Worm (Caenorhabditis elegans) whole organism, midembryonic: ENCODE results near the gene ugt-29.

Experiments used
- T22C8.4 ChIP-seq: fragments of 200-800 bp; sonication (Bioruptor generic); IDR thresholded peaks from 2 replicates; pipeline ENCODE4 v1.3.6; 2022; ENCODE audit warnings: missing genetic modification characterization, missing compliant biosample characterization
- cog-1 ChIP-seq: sonication (generic microtip); optimal IDR thresholded peaks from 2 replicates; lab custom pipeline; 2016; ENCODE audit warnings: missing genetic modification characterization, missing compliant biosample characterization
- flt-1 ChIP-seq: fragments of 200-800 bp; sonication (Bioruptor generic); IDR thresholded peaks from 2 replicates; pipeline ENCODE4 v1.3.6; 2022; ENCODE audit warnings: missing genetic modification characterization, missing compliant biosample characterization
- klf-2 ChIP-seq: fragments of 200-800 bp; sonication (Bioruptor generic); conservative IDR thresholded peaks from 2 replicates; pipeline ENCODE4 v1.3.6; 2022; ENCODE audit warnings: missing genetic modification reagents, missing genetic modification characterization, missing compliant biosample characterization
- med-1 ChIP-seq: sonication (generic microtip); optimal IDR thresholded peaks from 2 replicates; lab custom pipeline; 2017; ENCODE audit warnings: missing genetic modification characterization, mild to moderate bottlenecking, missing compliant biosample characterization, antibody characterized with exemption, missing genetic modification reagents; ENCODE audit not compliant: insufficient read depth
- ref-1 ChIP-seq: fragments of 200-800 bp; sonication (Bioruptor generic); conservative IDR thresholded peaks from 2 replicates; pipeline ENCODE4 v1.3.6; 2022; ENCODE audit warnings: missing genetic modification reagents, missing genetic modification characterization, missing compliant biosample characterization
- tab-1 ChIP-seq: fragments of 200-800 bp; sonication (Bioruptor generic); IDR thresholded peaks from 2 replicates; pipeline ENCODE4 v1.3.6; 2022; ENCODE audit warnings: missing genetic modification characterization, missing compliant biosample characterization
- ztf-23 ChIP-seq: fragments of 200-800 bp; sonication (Bioruptor generic); IDR thresholded peaks from 2 replicates; pipeline ENCODE4 v1.3.6; 2022; ENCODE audit warnings: missing genetic modification reagents, missing genetic modification characterization, missing compliant biosample characterization
- ztf-29 ChIP-seq: fragments of 200-800 bp; sonication (Bioruptor generic); IDR thresholded peaks from 2 replicates; pipeline ENCODE4 v1.3.6; 2022; ENCODE audit warnings: missing genetic modification reagents, missing genetic modification characterization, missing compliant biosample characterization

Gene ugt-29

DNA sequence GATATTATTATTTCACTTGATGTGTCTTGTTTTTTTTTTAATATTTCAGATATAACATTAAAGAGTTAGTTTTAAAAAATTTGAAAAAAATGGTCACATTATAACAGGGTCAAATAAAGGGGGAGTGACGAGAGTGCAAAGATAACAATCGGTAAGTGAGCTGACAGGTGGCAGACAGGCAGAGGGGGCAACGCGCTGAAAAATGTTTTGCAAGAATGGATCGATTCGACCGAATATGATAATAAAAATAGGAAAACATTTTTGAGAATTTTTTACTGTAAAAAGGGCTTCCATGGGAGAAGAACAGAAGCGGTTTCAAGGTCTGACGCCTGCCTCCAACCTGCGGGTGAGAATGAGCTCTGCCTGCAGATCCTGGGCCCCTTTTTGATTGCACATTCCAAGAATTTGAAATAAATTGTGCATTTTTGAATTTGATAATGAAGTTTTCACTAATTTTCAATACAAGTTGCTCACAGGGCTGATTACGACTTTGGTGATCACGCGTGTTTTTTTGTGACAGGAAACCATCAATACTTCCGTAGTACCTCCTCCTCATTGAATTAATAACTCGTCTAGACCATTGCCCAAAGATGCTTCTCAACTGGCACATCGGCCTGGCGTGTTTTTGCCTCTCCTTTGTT is at the start of gene ugt-29, which contains the start of gene srx-5:
Gene ugt-29 (minus strand): TSS at position 101 of the 641 bp plus-strand sequence.
Gene srx-5 (plus strand): TSS at position 591 of the 641 bp plus-strand sequence.
- TF ChIP-seq ref-1 (GFP tag; lab: Robert Waterston, UW): no peak

- TF ChIP-seq ref-1 (GFP tag; lab: Robert Waterston, UW): no peak
- no peak for TF ChIP-seq klf-2 (GFP tag; lab: Robert Waterston, UW)
- TF ChIP-seq cog-1 (tag; lab: Kevin White, UChicago): no peak
- no peak for TF ChIP-seq tab-1 (GFP tag; lab: Robert Waterston, UW)
- no peak for TF ChIP-seq ztf-23 (GFP tag; lab: Robert Waterston, UW)
- TF ChIP-seq flt-1 (GFP tag; lab: Robert Waterston, UW): no peak
- TF ChIP-seq med-1: no peak
- TF ChIP-seq ztf-29 (GFP tag; lab: Robert Waterston, UW): no peak
- no peak for TF ChIP-seq T22C8.4
Observed at ce11 chrV:748044-748443, 48.7 kb upstream of the ugt-29 start, which contains the start of gene sri-4. Gene sri-4, plus strand, starts transcription at chrV:748344.

DNA sequence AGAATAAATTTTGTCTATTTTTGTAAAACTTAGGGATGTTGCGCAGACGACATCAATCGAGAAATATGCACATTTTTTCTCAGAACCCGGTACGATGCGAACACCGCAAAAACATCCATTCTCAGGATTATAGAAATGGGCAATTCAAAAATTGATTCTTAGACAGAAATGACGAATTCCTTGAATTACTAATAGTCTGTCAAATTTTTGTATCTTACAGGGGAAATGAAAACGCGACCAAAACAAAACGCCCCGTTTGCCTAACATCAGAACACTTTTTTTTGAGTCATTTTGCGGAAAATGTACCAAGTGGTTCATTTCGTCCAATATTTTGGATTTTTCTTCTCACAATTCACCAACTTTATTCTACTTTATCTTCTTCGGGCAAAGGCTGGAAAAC is 44.0 kb upstream of the ugt-29 start, which contains the start of gene str-134:
Gene str-134 (plus strand): TSS at position 301 of the 400 bp plus-strand sequence.
- TF ChIP-seq flt-1 (GFP tag; lab: Robert Waterston, UW) (no peak), ztf-29 (GFP tag; lab: Robert Waterston, UW) (no peak), ref-1 (GFP tag; lab: Robert Waterston, UW) (no peak), tab-1 (GFP tag; lab: Robert Waterston, UW) (no peak), med-1 (no peak), cog-1 (tag; lab: Kevin White, UChicago) (no peak), T22C8.4 (no peak), klf-2 (GFP tag; lab: Robert Waterston, UW) (no peak)

ce11 chrV:741820-742219 is 42.4 kb upstream of the ugt-29 start, which contains the start of gene C05E4.7:
Gene C05E4.7, plus strand, starts transcription at chrV:742120.
- TF ChIP-seq med-1 (no peak), T22C8.4 (no peak)

- no peak for TF ChIP-seq klf-2 (GFP tag; lab: Robert Waterston, UW)
Observed at ce11 chrV:738770-739169, 39.4 kb upstream of the ugt-29 start, which contains the start of gene srj-24. Gene srj-24, minus strand, starts transcription at chrV:738870.

ce11 chrV:736171-736570 is 36.8 kb upstream of the ugt-29 start, which contains the start of gene srj-25:
Gene srj-25, minus strand, starts transcription at chrV:736271.
- no peak for TF ChIP-seq tab-1 (GFP tag; lab: Robert Waterston, UW)
- TF ChIP-seq ref-1 (GFP tag; lab: Robert Waterston, UW): no peak
- TF ChIP-seq ztf-29 (GFP tag; lab: Robert Waterston, UW): no peak
- no peak for TF ChIP-seq flt-1 (GFP tag; lab: Robert Waterston, UW)
- no peak for TF ChIP-seq med-1
- TF ChIP-seq klf-2 (GFP tag; lab: Robert Waterston, UW): no peak
- no peak for TF ChIP-seq T22C8.4
- no peak for TF ChIP-seq ztf-23 (GFP tag; lab: Robert Waterston, UW)
- no peak for TF ChIP-seq cog-1 (tag; lab: Kevin White, UChicago)

DNA sequence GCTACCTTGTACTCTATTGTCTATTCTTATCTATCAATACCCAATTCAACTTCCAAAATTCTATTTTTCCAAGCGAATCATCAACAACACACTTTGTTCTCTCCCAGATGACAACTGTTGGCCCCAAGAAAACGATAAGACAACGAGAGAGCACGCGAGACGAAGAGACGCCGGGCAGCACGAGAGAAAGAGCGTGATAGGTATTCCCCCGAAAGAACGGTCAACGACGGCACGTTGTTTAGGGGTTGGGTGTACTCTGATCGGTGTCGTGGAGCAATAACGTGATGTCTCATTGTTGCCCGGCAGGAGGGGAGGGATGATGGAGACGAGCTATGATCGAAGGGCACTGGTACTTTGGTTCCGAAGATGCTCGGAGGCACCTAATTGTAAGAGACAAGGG is 31.9 kb upstream of the ugt-29 start:
- TF ChIP-seq med-1 (no peak), cog-1 (tag; lab: Kevin White, UChicago) (peak; percentile 50), flt-1 (GFP tag; lab: Robert Waterston, UW) (no peak)

- no peak for TF ChIP-seq ztf-29 (GFP tag; lab: Robert Waterston, UW)
- TF ChIP-seq cog-1 (tag; lab: Kevin White, UChicago): no peak
- TF ChIP-seq ref-1 (GFP tag; lab: Robert Waterston, UW): no peak
- TF ChIP-seq klf-2 (GFP tag; lab: Robert Waterston, UW): no peak
- TF ChIP-seq med-1: no peak
- TF ChIP-seq flt-1 (GFP tag; lab: Robert Waterston, UW): no peak
Observed at ce11 chrV:730216-730615, 30.8 kb upstream of the ugt-29 start.

ce11 chrV:728822-729493 is 29.6 kb upstream of the ugt-29 start:
- TF ChIP-seq flt-1 (GFP tag; lab: Robert Waterston, UW) (no peak), klf-2 (GFP tag; lab: Robert Waterston, UW) (no peak), T22C8.4 (no peak), med-1 (no peak), cog-1 (tag; lab: Kevin White, UChicago) (no peak), ztf-23 (GFP tag; lab: Robert Waterston, UW) (no peak), ztf-29 (GFP tag; lab: Robert Waterston, UW) (no peak), ref-1 (GFP tag; lab: Robert Waterston, UW) (no peak), tab-1 (GFP tag; lab: Robert Waterston, UW) (no peak)

- TF ChIP-seq cog-1 (tag; lab: Kevin White, UChicago): no peak
- no peak for TF ChIP-seq ztf-29 (GFP tag; lab: Robert Waterston, UW)
- no peak for TF ChIP-seq med-1
- TF ChIP-seq T22C8.4: no peak
- no peak for TF ChIP-seq ref-1 (GFP tag; lab: Robert Waterston, UW)
- TF ChIP-seq ztf-23 (GFP tag; lab: Robert Waterston, UW): no peak
Observed at ce11 chrV:727484-728351, 28.3 kb upstream of the ugt-29 start, which contains the start of the genes icl-1 and srh-2. Gene icl-1, minus strand, starts transcription at chrV:728004. Gene srh-2, plus strand, starts transcription at chrV:728301.
